Fruit fly (Drosophila melanogaster): ENCODE data around the gene CG31548.

The CG31548 gene

dm6 chr3R:5617923-5618623, 18.6 kb downstream of the CG31548 start:
- no peak for TF ChIP-seq psq (optimal IDR thresholded peaks at IDR 0.05)
- no peak for TF ChIP-seq Sin3A (optimal IDR thresholded peaks at IDR 0.05)
- no peak for TF ChIP-seq h (optimal IDR thresholded peaks at IDR 0.05)
- no peak for TF ChIP-seq Myc (optimal IDR thresholded peaks at IDR 0.05)

dm6 chr3R:5615484-5615883, 21.2 kb downstream of the CG31548 start:
- no peak for TF ChIP-seq ttk (optimal IDR thresholded peaks at IDR 0.05)
- no peak for TF ChIP-seq h (optimal IDR thresholded peaks at IDR 0.05)
- no peak for TF ChIP-seq insv (optimal IDR thresholded peaks at IDR 0.05)
- TF ChIP-seq Sin3A (optimal IDR thresholded peaks at IDR 0.05), result no peak
- TF ChIP-seq Myc (optimal IDR thresholded peaks at IDR 0.05), result no peak
- TF ChIP-seq psq (optimal IDR thresholded peaks at IDR 0.05), result no peak

dm6 chr3R:5613114-5613443, 23.6 kb downstream of the CG31548 start, which contains the start of gene Atu:
TSS of gene Atu (plus strand) at chr3R:5613358.
- TF ChIP-seq Myc (optimal IDR thresholded peaks at IDR 0.05) (no peak), ttk (optimal IDR thresholded peaks at IDR 0.05) (no peak), Sin3A (optimal IDR thresholded peaks at IDR 0.05) (no peak), psq (optimal IDR thresholded peaks at IDR 0.05) (no peak), insv (optimal IDR thresholded peaks at IDR 0.05) (no peak), h (optimal IDR thresholded peaks at IDR 0.05) (no peak)

- no peak for TF ChIP-seq h (optimal IDR thresholded peaks at IDR 0.05)
- TF ChIP-seq Sin3A (optimal IDR thresholded peaks at IDR 0.05), result no peak
- no peak for TF ChIP-seq Myc (optimal IDR thresholded peaks at IDR 0.05)
- TF ChIP-seq ttk (optimal IDR thresholded peaks at IDR 0.05), result no peak
- no peak for TF ChIP-seq psq (optimal IDR thresholded peaks at IDR 0.05)
- no peak for TF ChIP-seq insv (optimal IDR thresholded peaks at IDR 0.05)
Measured at dm6 chr3R:5612372-5613113, 24.1 kb downstream of the CG31548 start, which contains the start of gene Rga. TSS of gene Rga (minus strand) at chr3R:5613112.

dm6 chr3R:5611733-5612132, 24.9 kb downstream of the CG31548 start:
- no peak for TF ChIP-seq h (optimal IDR thresholded peaks at IDR 0.05)
- no peak for TF ChIP-seq Myc (optimal IDR thresholded peaks at IDR 0.05)
- TF ChIP-seq insv (optimal IDR thresholded peaks at IDR 0.05), result no peak
- TF ChIP-seq ttk (optimal IDR thresholded peaks at IDR 0.05), result no peak
- TF ChIP-seq psq (optimal IDR thresholded peaks at IDR 0.05), result no peak
- no peak for TF ChIP-seq Sin3A (optimal IDR thresholded peaks at IDR 0.05)

- TF ChIP-seq Myc (optimal IDR thresholded peaks at IDR 0.05) (no peak), psq (optimal IDR thresholded peaks at IDR 0.05) (no peak), insv (optimal IDR thresholded peaks at IDR 0.05) (no peak), ttk (optimal IDR thresholded peaks at IDR 0.05) (no peak), h (optimal IDR thresholded peaks at IDR 0.05) (no peak), Sin3A (optimal IDR thresholded peaks at IDR 0.05) (no peak)
Measured at dm6 chr3R:5611167-5611566, 25.5 kb downstream of the CG31548 start.

dm6 chr3R:5610656-5611055, 26.0 kb downstream of the CG31548 start:
- no peak for TF ChIP-seq h (optimal IDR thresholded peaks at IDR 0.05)
- no peak for TF ChIP-seq psq (optimal IDR thresholded peaks at IDR 0.05)
- TF ChIP-seq Sin3A (optimal IDR thresholded peaks at IDR 0.05), result no peak
- no peak for TF ChIP-seq Myc (optimal IDR thresholded peaks at IDR 0.05)
- TF ChIP-seq insv (optimal IDR thresholded peaks at IDR 0.05), result no peak
- no peak for TF ChIP-seq ttk (optimal IDR thresholded peaks at IDR 0.05)

dm6 chr3R:5608422-5608821, 28.2 kb downstream of the CG31548 start:
- TF ChIP-seq insv (optimal IDR thresholded peaks at IDR 0.05) (no peak), psq (optimal IDR thresholded peaks at IDR 0.05) (no peak), Myc (optimal IDR thresholded peaks at IDR 0.05) (no peak), h (optimal IDR thresholded peaks at IDR 0.05) (no peak), ttk (optimal IDR thresholded peaks at IDR 0.05) (no peak), Sin3A (optimal IDR thresholded peaks at IDR 0.05) (no peak)

dm6 chr3R:5606477-5606876, 30.2 kb downstream of the CG31548 start, which contains the start of gene asl:
TSS of gene asl (minus strand) at chr3R:5606543.
- TF ChIP-seq ttk (optimal IDR thresholded peaks at IDR 0.05), result no peak
- TF ChIP-seq h (optimal IDR thresholded peaks at IDR 0.05), result no peak
- TF ChIP-seq Myc (optimal IDR thresholded peaks at IDR 0.05), result no peak
- no peak for TF ChIP-seq Sin3A (optimal IDR thresholded peaks at IDR 0.05)
- TF ChIP-seq psq (optimal IDR thresholded peaks at IDR 0.05), result no peak
- TF ChIP-seq insv (optimal IDR thresholded peaks at IDR 0.05), result no peak

dm6 chr3R:5601044-5601523, 35.6 kb downstream of the CG31548 start, which contains the start of the genes kra and SecS:
TSS of gene kra (minus strand) at chr3R:5601136.
TSS of gene SecS (plus strand) at chr3R:5601433.
- TF ChIP-seq insv (optimal IDR thresholded peaks at IDR 0.05), result no peak
- TF ChIP-seq psq (optimal IDR thresholded peaks at IDR 0.05), result no peak
- no peak for TF ChIP-seq h (optimal IDR thresholded peaks at IDR 0.05)
- TF ChIP-seq ttk (optimal IDR thresholded peaks at IDR 0.05), result no peak
- no peak for TF ChIP-seq Myc (optimal IDR thresholded peaks at IDR 0.05)
- TF ChIP-seq Sin3A (optimal IDR thresholded peaks at IDR 0.05), result no peak

- TF ChIP-seq Myc (optimal IDR thresholded peaks at IDR 0.05) (no peak), h (optimal IDR thresholded peaks at IDR 0.05) (no peak), psq (optimal IDR thresholded peaks at IDR 0.05) (no peak), Sin3A (optimal IDR thresholded peaks at IDR 0.05) (no peak), ttk (optimal IDR thresholded peaks at IDR 0.05) (no peak), insv (optimal IDR thresholded peaks at IDR 0.05) (no peak)
Measured at dm6 chr3R:5600361-5601043, 36.1 kb downstream of the CG31548 start.

All from Kc167 (cell line).